Fruit fly (Drosophila melanogaster) whole organism, embryonic: ENCODE data around the gene CG12948.

Experiments
- Antp ChIP-seq: fragments of 200-800 bp; sonication (Bioruptor generic); optimal IDR thresholded peaks from 3 replicates; lab custom pipeline; 2016; ENCODE audit warnings: missing biosample characterization, missing genetic modification characterization
- Atf3 ChIP-seq: fragments of 200-800 bp; sonication (Bioruptor generic); optimal IDR thresholded peaks from 3 replicates; lab custom pipeline; 2016; ENCODE audit warnings: missing biosample characterization, missing genetic modification characterization
- CG10274 ChIP-seq: fragments of 200-800 bp; sonication (Bioruptor generic); optimal IDR thresholded peaks from 3 replicates; lab custom pipeline; 2017; ENCODE audit warnings: missing biosample characterization, mild to moderate bottlenecking, missing genetic modification characterization
- CG10462 ChIP-seq: fragments of 200-800 bp; sonication (Bioruptor generic); optimal IDR thresholded peaks from 2 replicates; lab custom pipeline; 2016; ENCODE audit warnings: missing biosample characterization, missing genetic modification characterization
- CG13296 ChIP-seq: fragments of 200-800 bp; sonication (Bioruptor generic); optimal IDR thresholded peaks from 3 replicates; lab custom pipeline; 2018; ENCODE audit warnings: missing biosample characterization, mild to moderate bottlenecking, missing genetic modification characterization
- CG13424 ChIP-seq: fragments of 200-800 bp; sonication (Bioruptor generic); optimal IDR thresholded peaks from 2 replicates; lab custom pipeline; 2019; ENCODE audit warnings: missing biosample characterization, mild to moderate bottlenecking, missing genetic modification characterization, moderate library complexity
- CG13624 ChIP-seq: fragments of 200-800 bp; sonication (Bioruptor generic); optimal IDR thresholded peaks from 2 replicates; lab custom pipeline; 2016; ENCODE audit warnings: missing biosample characterization, missing genetic modification characterization
- CG14965 ChIP-seq: fragments of 200-800 bp; sonication (Bioruptor generic); optimal IDR thresholded peaks from 2 replicates; lab custom pipeline; 2016; ENCODE audit warnings: missing biosample characterization, missing genetic modification characterization, borderline replicate concordance
- CG1602 ChIP-seq: fragments of 200-800 bp; sonication (Bioruptor generic); optimal IDR thresholded peaks from 3 replicates; lab custom pipeline; 2016; ENCODE audit warnings: missing biosample characterization, missing genetic modification characterization
- CG17612 ChIP-seq: fragments of 200-800 bp; sonication (Bioruptor generic); IDR thresholded peaks from 2 replicates; pipeline ENCODE4 v1.3.6; 2022; ENCODE audit warnings: missing biosample characterization, missing genetic modification characterization
- CG17912 ChIP-seq: fragments of 200-800 bp; sonication (Bioruptor generic); optimal IDR thresholded peaks from 2 replicates; lab custom pipeline; 2018; ENCODE audit warnings: missing biosample characterization, mild to moderate bottlenecking, missing genetic modification characterization
- CG18599 ChIP-seq: fragments of 200-800 bp; sonication (Bioruptor generic); optimal IDR thresholded peaks from 3 replicates; lab custom pipeline; 2017; ENCODE audit warnings: missing biosample characterization, missing genetic modification characterization, mild to moderate bottlenecking, moderate library complexity, missing genetic modification reagents
- CG2129 ChIP-seq: fragments of 200-800 bp; sonication (Bioruptor generic); IDR thresholded peaks from 2 replicates; pipeline ENCODE4 v1.3.6; 2022; ENCODE audit warnings: missing biosample characterization, missing genetic modification characterization; ENCODE audit not compliant: partially characterized antibody
- CG4424 ChIP-seq: fragments of 200-800 bp; sonication (Bioruptor generic); optimal IDR thresholded peaks from 3 replicates; lab custom pipeline; 2016; ENCODE audit warnings: missing biosample characterization, missing genetic modification characterization
- CG4820 ChIP-seq: fragments of 200-800 bp; sonication (Bioruptor generic); optimal IDR thresholded peaks from 3 replicates; lab custom pipeline; 2016; ENCODE audit warnings: missing biosample characterization, missing genetic modification characterization
- CG6683 ChIP-seq: fragments of 200-800 bp; sonication (Bioruptor generic); optimal IDR thresholded peaks from 2 replicates; lab custom pipeline; 2017; ENCODE audit warnings: missing biosample characterization, mild to moderate bottlenecking, missing genetic modification characterization, missing genetic modification reagents
- CG7928 ChIP-seq: fragments of 200-800 bp; sonication (Bioruptor generic); optimal IDR thresholded peaks from 2 replicates; lab custom pipeline; 2017; ENCODE audit warnings: missing biosample characterization, mild to moderate bottlenecking, missing genetic modification characterization
- CG8290 ChIP-seq, 3 experiments: fragments of 200-800 bp; sonication (Bioruptor generic); optimal IDR thresholded peaks; 2 replicates each; lab custom pipeline; 2016 to 2019; ENCODE audit warnings: missing biosample characterization in 3 of 3, missing genetic modification characterization in 3 of 3, mild to moderate bottlenecking in 2 of 3, moderate library complexity in 1 of 3
- CG8388 ChIP-seq: fragments of 200-800 bp; sonication (Bioruptor generic); optimal IDR thresholded peaks from 2 replicates; lab custom pipeline; 2019; ENCODE audit warnings: missing biosample characterization, mild to moderate bottlenecking, missing genetic modification characterization, moderate library complexity
- CG8478 ChIP-seq: fragments of >200 bp; optimal IDR thresholded peaks from 2 replicates; lab custom pipeline; 2018
- CG9932 ChIP-seq: fragments of 200-800 bp; sonication (Bioruptor generic); IDR thresholded peaks from 2 replicates; pipeline ENCODE4 v1.3.6; 2022; ENCODE audit warnings: missing biosample characterization, missing genetic modification characterization
- Deaf1 ChIP-seq: fragments of 200-800 bp; optimal IDR thresholded peaks from 3 replicates; lab custom pipeline; 2019; ENCODE audit warnings: missing biosample characterization, mild to moderate bottlenecking, missing genetic modification characterization, moderate library complexity
- Ets65A ChIP-seq: fragments of 200-800 bp; sonication (Bioruptor generic); peaks from one replicate; lab custom pipeline; 2016; ENCODE audit warnings: missing biosample characterization, missing genetic modification characterization
- H2.0 ChIP-seq: fragments of 200-800 bp; sonication (Bioruptor generic); IDR thresholded peaks from 2 replicates; pipeline ENCODE4 v1.3.6; 2022; ENCODE audit warnings: missing biosample characterization, missing genetic modification characterization
- HmgZ ChIP-seq: fragments of 200-800 bp; sonication (Bioruptor generic); optimal IDR thresholded peaks from 2 replicates; lab custom pipeline; 2018; ENCODE audit warnings: missing biosample characterization, mild to moderate bottlenecking, missing genetic modification characterization
- Hr3 ChIP-seq: fragments of 200-800 bp; sonication (Bioruptor generic); optimal IDR thresholded peaks from 3 replicates; lab custom pipeline; 2016; ENCODE audit warnings: missing biosample characterization, missing genetic modification characterization
- Lpt ChIP-seq: fragments of >200 bp; optimal IDR thresholded peaks from 2 replicates; lab custom pipeline; 2018; ENCODE audit warnings: missing biosample characterization, missing genetic modification characterization
- Mad ChIP-seq: fragments of 200-800 bp; sonication (Bioruptor generic); optimal IDR thresholded peaks from 2 replicates; lab custom pipeline; 2016; ENCODE audit warnings: missing biosample characterization, missing genetic modification characterization
- Med ChIP-seq: fragments of 200-800 bp; sonication (Bioruptor generic); peaks from one replicate; lab custom pipeline; 2016; ENCODE audit warnings: missing biosample characterization, missing genetic modification characterization, mild to moderate bottlenecking, inconsistent platforms, moderate library complexity
- Meics ChIP-seq: fragments of 200-800 bp; sonication (Bioruptor generic); optimal IDR thresholded peaks from 2 replicates; lab custom pipeline; 2017; ENCODE audit warnings: missing biosample characterization, mild to moderate bottlenecking, missing genetic modification characterization
- Nf-YA ChIP-seq: fragments of 200-800 bp; sonication (Bioruptor generic); IDR thresholded peaks from 2 replicates; pipeline ENCODE4 v1.3.6; 2022; ENCODE audit warnings: missing biosample characterization, missing genetic modification characterization
- Opbp ChIP-seq: fragments of 200-800 bp; sonication (Bioruptor generic); IDR thresholded peaks from 3 replicates; pipeline ENCODE4 v1.3.6; 2022; ENCODE audit warnings: missing biosample characterization, missing genetic modification characterization; ENCODE audit not compliant: partially characterized antibody
- Optix ChIP-seq: fragments of 200-800 bp; sonication (Bioruptor generic); IDR thresholded peaks from 3 replicates; pipeline ENCODE4 v1.3.6; 2022; ENCODE audit warnings: missing biosample characterization, missing genetic modification characterization
- Scr ChIP-seq: fragments of 200-800 bp; sonication (Bioruptor generic); IDR thresholded peaks from 2 replicates; pipeline ENCODE4 v1.3.6; 2022; ENCODE audit warnings: missing biosample characterization, missing genetic modification characterization; ENCODE audit not compliant: partially characterized antibody
- Side ChIP-seq: fragments of 200-800 bp; sonication (Bioruptor generic); optimal IDR thresholded peaks from 2 replicates; lab custom pipeline; 2016; ENCODE audit warnings: missing biosample characterization, missing genetic modification characterization
- btn ChIP-seq: fragments of 200-800 bp; sonication (Bioruptor generic); optimal IDR thresholded peaks from 2 replicates; lab custom pipeline; 2016; ENCODE audit warnings: missing biosample characterization, missing genetic modification characterization
- cas ChIP-seq: fragments of 200-800 bp; sonication (Bioruptor generic); IDR thresholded peaks from 2 replicates; pipeline ENCODE4 v1.3.6; 2022; ENCODE audit warnings: missing biosample characterization, missing genetic modification characterization
- cwo ChIP-seq: fragments of 200-800 bp; sonication (Bioruptor generic); optimal IDR thresholded peaks from 3 replicates; lab custom pipeline; 2017; ENCODE audit warnings: missing biosample characterization, missing genetic modification characterization, mild to moderate bottlenecking, moderate library complexity, missing genetic modification reagents
- dm ChIP-seq: fragments of 200-800 bp; sonication (Bioruptor generic); optimal IDR thresholded peaks from 3 replicates; lab custom pipeline; 2016; ENCODE audit warnings: missing biosample characterization, missing genetic modification characterization
- dmrt99B ChIP-seq: fragments of 200-800 bp; sonication (Bioruptor generic); optimal IDR thresholded peaks from 2 replicates; lab custom pipeline; 2018; ENCODE audit warnings: missing biosample characterization, mild to moderate bottlenecking, missing genetic modification characterization, moderate library complexity
- gcm2 ChIP-seq: fragments of 200-800 bp; sonication (Bioruptor generic); optimal IDR thresholded peaks from 2 replicates; lab custom pipeline; 2016; ENCODE audit warnings: missing biosample characterization, missing genetic modification characterization
- ham ChIP-seq: fragments of 200-800 bp; sonication (Bioruptor generic); IDR thresholded peaks from 2 replicates; pipeline ENCODE4 v1.3.6; 2022; ENCODE audit warnings: missing biosample characterization, missing genetic modification characterization
- nom ChIP-seq: fragments of 200-800 bp; sonication (Bioruptor generic); optimal IDR thresholded peaks from 2 replicates; lab custom pipeline; 2017; ENCODE audit warnings: missing biosample characterization, missing genetic modification characterization, mild to moderate bottlenecking, moderate library complexity, missing genetic modification reagents
- pho ChIP-seq: fragments of 200-800 bp; sonication (Bioruptor generic); optimal IDR thresholded peaks from 2 replicates; lab custom pipeline; 2016; ENCODE audit warnings: missing biosample characterization, missing genetic modification characterization
- pnt ChIP-seq: fragments of 200-800 bp; sonication (Bioruptor generic); optimal IDR thresholded peaks from 3 replicates; lab custom pipeline; 2016; ENCODE audit warnings: missing biosample characterization, missing genetic modification characterization
- pum ChIP-seq: fragments of 200-800 bp; sonication (Bioruptor generic); optimal IDR thresholded peaks from 2 replicates; lab custom pipeline; 2016; ENCODE audit warnings: missing biosample characterization, missing genetic modification characterization
- run ChIP-seq: fragments of 200-800 bp; sonication (Bioruptor generic); optimal IDR thresholded peaks from 3 replicates; lab custom pipeline; 2018; ENCODE audit warnings: missing biosample characterization, mild to moderate bottlenecking, missing genetic modification characterization
- sisA ChIP-seq: fragments of 200-800 bp; sonication (Bioruptor generic); IDR thresholded peaks from 2 replicates; pipeline ENCODE4 v1.3.6; 2022; ENCODE audit warnings: missing biosample characterization, missing genetic modification characterization
- tap ChIP-seq: fragments of 200-800 bp; optimal IDR thresholded peaks from 3 replicates; lab custom pipeline; 2019; ENCODE audit warnings: missing biosample characterization, mild to moderate bottlenecking, missing genetic modification characterization, moderate library complexity
- zen2 ChIP-seq: fragments of 200-800 bp; sonication (Bioruptor generic); IDR thresholded peaks from 3 replicates; pipeline ENCODE4 v1.3.6; 2022; ENCODE audit warnings: missing biosample characterization, missing genetic modification characterization; ENCODE audit not compliant: partially characterized antibody
- zfh1 ChIP-seq: fragments of 200-800 bp; sonication (Bioruptor generic); IDR thresholded peaks from 3 replicates; pipeline ENCODE4 v1.3.6; 2022; ENCODE audit warnings: missing biosample characterization, missing genetic modification characterization

CG12948 gene

DNA sequence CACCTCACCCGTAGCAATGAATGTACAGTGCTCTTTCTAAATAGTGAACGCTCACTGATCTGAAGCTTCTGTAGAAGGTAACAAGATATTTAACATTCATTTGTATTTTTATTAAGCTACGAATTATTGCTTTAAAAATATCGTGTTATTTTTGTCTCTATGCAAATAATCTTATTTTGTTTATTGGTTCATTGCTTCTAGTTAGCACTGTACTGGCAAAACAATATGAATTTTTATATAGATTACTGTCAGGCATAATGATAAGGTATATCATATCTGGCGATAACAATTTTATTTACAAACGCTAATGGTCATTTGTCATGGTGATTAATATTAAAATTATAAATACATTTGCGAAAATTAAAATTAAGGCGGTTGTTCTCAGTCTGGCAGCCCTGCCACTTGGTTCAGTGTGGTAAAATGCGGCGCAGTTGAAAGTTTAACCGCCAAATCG lies 24.0 kb upstream of the CG12948 start, which contains the start of gene CG9471 (continued):
- peak; percentile 94 for TF ChIP-seq CG18599 (GFP tag; lab: Kevin White, UChicago)
- TF ChIP-seq nom, result peak; percentile 86
- TF ChIP-seq CG13424 (tag; lab: Kevin White, UChicago), result peak; percentile 90
- TF ChIP-seq Mad (GFP tag; lab: Kevin White, UChicago), result peak; percentile 68
- peak; percentile 90 for TF ChIP-seq zfh1 (GFP tag; lab: Robert Waterston, UW)
- peak; percentile 89 for TF ChIP-seq CG4820 (GFP tag; lab: Kevin White, UChicago)
- TF ChIP-seq Nf-YA (GFP tag; lab: Robert Waterston, UW), result peak; percentile 88
- TF ChIP-seq CG10462, result peak; percentile 83
- TF ChIP-seq pho (GFP tag; lab: Kevin White, UChicago), result peak; percentile 87
- peak; percentile 97 for TF ChIP-seq Ets65A (GFP tag; lab: Kevin White, UChicago)
- peak; percentile 68 for TF ChIP-seq dm
- TF ChIP-seq H2.0 (GFP tag; lab: Robert Waterston, UW), result peak; percentile 93
- TF ChIP-seq CG13296 (GFP tag; lab: Kevin White, UChicago), result peak; percentile 91
- peak; percentile 48; the same call in 1 of the 3 replicates for TF ChIP-seq Optix (GFP tag; lab: Robert Waterston, UW)
- no peak for TF ChIP-seq zen2 (GFP tag; lab: Robert Waterston, UW)
- peak; percentile 96 for TF ChIP-seq HmgZ (tag; lab: Kevin White, UChicago)
- TF ChIP-seq dmrt99B (tag; lab: Kevin White, UChicago), result peak; percentile 91
- TF ChIP-seq CG6683 (GFP tag; lab: Kevin White, UChicago), result peak; percentile 85
- peak; percentile 71; the same call in 1 of the 2 replicates for TF ChIP-seq ham
- TF ChIP-seq gcm2, result peak; percentile 76
- peak; percentile 64 for TF ChIP-seq CG10274 (GFP tag; lab: Kevin White, UChicago)
- peak; percentile 89 for TF ChIP-seq pnt (GFP tag; lab: Kevin White, UChicago)
- peak; percentile 93 for TF ChIP-seq sisA (GFP tag; lab: Robert Waterston, UW)
- peak; percentile 73 for TF ChIP-seq Deaf1
- TF ChIP-seq CG13624, result peak; percentile 90
- TF ChIP-seq run (tag; lab: Kevin White, UChicago), result peak; percentile 75
- TF ChIP-seq tap (tag; lab: Kevin White, UChicago), result peak; percentile 92
- peak; percentile 91 for TF ChIP-seq cas (GFP tag; lab: Robert Waterston, UW)
- TF ChIP-seq Atf3 (GFP tag; lab: Kevin White, UChicago), result peak; percentile 83
- peak; percentile 81 for TF ChIP-seq CG8290 (GFP tag; optimal IDR thresholded peaks at IDR 0.05; lab: Kevin White, UChicago)
- peak in 1 of 2 experiments; percentile 79 for TF ChIP-seq CG8290 (tag; optimal IDR thresholded peaks at IDR 0.05; lab: Kevin White, UChicago)
- peak; percentile 59 for TF ChIP-seq CG7928
- peak; percentile 88 for TF ChIP-seq pum (GFP tag; lab: Kevin White, UChicago)
- TF ChIP-seq CG2129, result no peak
- peak; percentile 89 for TF ChIP-seq Antp (GFP tag; lab: Kevin White, UChicago)
- TF ChIP-seq CG14965 (GFP tag; lab: Kevin White, UChicago), result no peak
- peak; percentile 93 for TF ChIP-seq CG9932 (GFP tag; lab: Robert Waterston, UW)
- peak; percentile 77 for TF ChIP-seq CG17912
- peak; percentile 88 for TF ChIP-seq Side (GFP tag; lab: Kevin White, UChicago)
- TF ChIP-seq CG1602, result peak; percentile 87
- TF ChIP-seq CG8388 (GFP tag; lab: Kevin White, UChicago), result peak; percentile 97
- peak; percentile 93 for TF ChIP-seq Meics (GFP tag; lab: Kevin White, UChicago)
- no peak for TF ChIP-seq Lpt
- TF ChIP-seq Med (GFP tag; lab: Kevin White, UChicago), result peak; percentile 96
- peak; percentile 91 for TF ChIP-seq CG4424 (GFP tag; lab: Kevin White, UChicago)
- TF ChIP-seq Scr (GFP tag; lab: Robert Waterston, UW), result no peak
- peak; percentile 25 for TF ChIP-seq btn (GFP tag; lab: Kevin White, UChicago)
- TF ChIP-seq cwo, result peak; percentile 85
- TF ChIP-seq CG17612 (GFP tag; lab: Robert Waterston, UW), result peak; percentile 78
- TF ChIP-seq Opbp (GFP tag; lab: Robert Waterston, UW), result no peak
- TF ChIP-seq CG8478 (lab: Kevin White, UChicago), result no peak
- TF ChIP-seq Hr3, result peak; percentile 91
